Worm (Caenorhabditis elegans) whole organism, L4 larva: ENCODE results near the gene Y41D4B.4.

Source experiments
- nhr-25 ChIP-seq: sonication (generic microtip); optimal IDR thresholded peaks from 2 replicates; lab custom pipeline; 2017; ENCODE audit warnings: missing genetic modification characterization, mild to moderate bottlenecking, missing compliant biosample characterization, antibody characterized with exemption, moderate library complexity, borderline replicate concordance; ENCODE audit not compliant: insufficient read depth
- zip-2 ChIP-seq: fragments of 150-350 bp; optimal IDR thresholded peaks from 2 replicates; lab custom pipeline; 2014; ENCODE audit warnings: missing biosample characterization, missing genetic modification characterization

Gene Y41D4B.4

DNA sequence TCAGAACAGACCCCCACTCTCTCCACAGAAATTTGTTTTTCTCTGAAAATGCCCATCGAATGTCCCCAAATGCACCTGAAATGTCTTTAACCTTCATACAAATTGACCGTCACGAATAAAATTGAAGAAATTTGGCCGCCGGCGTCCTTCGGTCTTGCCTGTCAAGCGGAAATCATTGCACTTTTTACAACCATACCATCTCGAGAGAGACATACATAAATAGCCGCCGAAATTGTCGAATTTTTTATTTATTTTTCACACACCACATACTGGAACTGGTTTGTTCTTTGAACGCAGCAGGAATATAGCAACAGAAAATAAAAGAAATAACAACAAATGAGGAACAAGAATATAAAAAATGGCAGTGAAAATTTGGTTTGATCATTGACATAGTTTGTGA, 55.8 kb downstream of the Y41D4B.4 start:
- TF ChIP-seq zip-2 (tag; lab: Kevin White, UChicago) (no peak), nhr-25 (peak; percentile 11)
